Worm (Caenorhabditis elegans): ENCODE results near the gene F42G4.2.

ce11 chrII:13004160-13004871, 43.4 kb upstream of the F42G4.2 start:
- no peak for TF ChIP-seq grh-1 (GFP tag; IDR thresholded peaks at IDR 0.05)
- TF ChIP-seq fkh-4 (tag; optimal IDR thresholded peaks at IDR 0.05; ENCODE audit: borderline replicate concordance): no peak
- no peak for TF ChIP-seq nhr-47 (tag; optimal IDR thresholded peaks at IDR 0.05)
- no peak for TF ChIP-seq fkh-8 (tag; optimal IDR thresholded peaks at IDR 0.05)
- no peak for TF ChIP-seq ets-5 (GFP tag; IDR thresholded peaks at IDR 0.05)
- TF ChIP-seq nhr-237 (tag; optimal IDR thresholded peaks at IDR 0.05): no peak
- peak; percentile 42 for TF ChIP-seq elt-2 (tag; optimal IDR thresholded peaks at IDR 0.05)
- no peak for TF ChIP-seq nhr-28 (tag; optimal IDR thresholded peaks at IDR 0.05)
- TF ChIP-seq nhr-76 (tag; optimal IDR thresholded peaks at IDR 0.05): no peak
- no peak for TF ChIP-seq aly-2 (tag; optimal IDR thresholded peaks at IDR 0.05)
- peak in 1 of 2 experiments; percentile 53 for TF ChIP-seq lsy-2 (tag; optimal IDR thresholded peaks at IDR 0.05)
- no peak for TF ChIP-seq pax-3 (tag; optimal IDR thresholded peaks at IDR 0.05)

Measured in whole organism, L1 larva.